Fruit fly (Drosophila melanogaster) whole organism, embryonic: ENCODE measurements around the gene CG9150.
A peak's percentile ranks its signal among the peaks of the same experiment; 100 is the strongest.

Experiments used
- CG11696 ChIP-seq: fragments of 200-800 bp; sonication (Bioruptor generic); IDR thresholded peaks from 2 replicates; pipeline ENCODE4 v1.3.6; 2022; ENCODE audit warnings: missing biosample characterization, missing genetic modification characterization
- CG12236 ChIP-seq: fragments of 200-800 bp; sonication (Bioruptor generic); optimal IDR thresholded peaks from 2 replicates; lab custom pipeline; 2016; ENCODE audit warnings: missing biosample characterization, missing genetic modification characterization
- CG12659 ChIP-seq: fragments of 200-800 bp; sonication (Bioruptor generic); optimal IDR thresholded peaks from 3 replicates; lab custom pipeline; 2017; ENCODE audit warnings: mild to moderate bottlenecking, missing biosample characterization, missing genetic modification reagents, missing genetic modification characterization
- CG13123 ChIP-seq: fragments of 200-800 bp; sonication (Bioruptor generic); optimal IDR thresholded peaks from 2 replicates; lab custom pipeline; 2016; ENCODE audit warnings: missing biosample characterization, missing genetic modification characterization
- CG14014 ChIP-seq: fragments of 200-800 bp; sonication (Bioruptor generic); IDR thresholded peaks from 2 replicates; pipeline ENCODE4 v1.3.6; 2022; ENCODE audit warnings: missing biosample characterization, missing genetic modification characterization
- CG14050 ChIP-seq: fragments of 200-800 bp; sonication (Bioruptor generic); IDR thresholded peaks from 3 replicates; pipeline ENCODE4 v1.3.6; 2022; ENCODE audit warnings: missing biosample characterization, missing genetic modification characterization
- CG14710 ChIP-seq: fragments of 200-800 bp; sonication (Bioruptor generic); optimal IDR thresholded peaks from 3 replicates; lab custom pipeline; 2019; ENCODE audit warnings: missing biosample characterization, mild to moderate bottlenecking, missing genetic modification characterization, moderate library complexity
- CG15269 ChIP-seq: fragments of 200-800 bp; sonication (Bioruptor generic); optimal IDR thresholded peaks from 2 replicates; lab custom pipeline; 2018; ENCODE audit warnings: missing biosample characterization, mild to moderate bottlenecking, missing genetic modification characterization, moderate library complexity
- CG17186 ChIP-seq: fragments of 200-800 bp; sonication (Bioruptor generic); optimal IDR thresholded peaks from 3 replicates; lab custom pipeline; 2017; ENCODE audit warnings: missing biosample characterization, missing genetic modification reagents, missing genetic modification characterization
- CG18599 ChIP-seq: fragments of 200-800 bp; sonication (Bioruptor generic); optimal IDR thresholded peaks from 3 replicates; lab custom pipeline; 2017; ENCODE audit warnings: missing biosample characterization, missing genetic modification characterization, mild to moderate bottlenecking, moderate library complexity, missing genetic modification reagents
- CG18619 ChIP-seq: fragments of 200-800 bp; sonication (Bioruptor generic); optimal IDR thresholded peaks from 3 replicates; lab custom pipeline; 2017; ENCODE audit warnings: missing biosample characterization, mild to moderate bottlenecking, missing genetic modification characterization
- CG2678 ChIP-seq: fragments of 200-800 bp; sonication (Bioruptor generic); optimal IDR thresholded peaks from 3 replicates; lab custom pipeline; 2019; ENCODE audit warnings: missing biosample characterization, mild to moderate bottlenecking, missing genetic modification characterization, moderate library complexity
- CG3163 ChIP-seq: fragments of 200-800 bp; sonication (Bioruptor generic); optimal IDR thresholded peaks from 3 replicates; lab custom pipeline; 2016; ENCODE audit warnings: missing biosample characterization, missing genetic modification characterization
- CG32772 ChIP-seq: fragments of 200-800 bp; sonication (Bioruptor generic); IDR thresholded peaks from 2 replicates; pipeline ENCODE4 v1.3.6; 2022; ENCODE audit warnings: missing biosample characterization, missing genetic modification characterization
- CG34376 ChIP-seq: fragments of 200-800 bp; sonication (Bioruptor generic); optimal IDR thresholded peaks from 2 replicates; lab custom pipeline; 2018; ENCODE audit warnings: missing biosample characterization, mild to moderate bottlenecking, missing genetic modification characterization
- CG5180 ChIP-seq: fragments of 200-800 bp; sonication (Bioruptor generic); optimal IDR thresholded peaks from 3 replicates; lab custom pipeline; 2017; ENCODE audit warnings: missing biosample characterization, missing genetic modification characterization, mild to moderate bottlenecking, moderate library complexity, missing genetic modification reagents
- CG6791 ChIP-seq: fragments of 200-800 bp; sonication (Bioruptor generic); IDR thresholded peaks from 3 replicates; pipeline ENCODE4 v1.3.6; 2022; ENCODE audit warnings: missing biosample characterization, missing genetic modification characterization; ENCODE audit not compliant: partially characterized antibody
- CG7357 ChIP-seq: fragments of 200-800 bp; sonication (Bioruptor generic); IDR thresholded peaks from 3 replicates; pipeline ENCODE4 v1.3.6; 2022; ENCODE audit warnings: missing biosample characterization, missing genetic modification characterization
- CG7745 ChIP-seq: fragments of 200-800 bp; sonication (Bioruptor generic); optimal IDR thresholded peaks from 2 replicates; lab custom pipeline; 2018; ENCODE audit warnings: missing biosample characterization, mild to moderate bottlenecking, missing genetic modification characterization, moderate library complexity
- CG7839 ChIP-seq: fragments of 200-800 bp; sonication (Bioruptor generic); optimal IDR thresholded peaks from 3 replicates; lab custom pipeline; 2018; ENCODE audit warnings: missing biosample characterization, mild to moderate bottlenecking, missing genetic modification characterization, moderate library complexity
- CG7987 ChIP-seq: fragments of 200-800 bp; sonication (Bioruptor generic); optimal IDR thresholded peaks from 2 replicates; lab custom pipeline; 2018; ENCODE audit warnings: missing biosample characterization, mild to moderate bottlenecking, missing genetic modification characterization, moderate library complexity
- CG8478 ChIP-seq: fragments of >200 bp; optimal IDR thresholded peaks from 2 replicates; lab custom pipeline; 2018
- CG9817 ChIP-seq: fragments of 200-800 bp; sonication (Bioruptor generic); optimal IDR thresholded peaks from 2 replicates; lab custom pipeline; 2018; ENCODE audit warnings: missing biosample characterization, mild to moderate bottlenecking, missing genetic modification characterization, moderate library complexity
- CkIIα-i1 ChIP-seq: fragments of 200-800 bp; sonication (Bioruptor generic); IDR thresholded peaks from 2 replicates; pipeline ENCODE4 v1.3.6; 2022; ENCODE audit warnings: missing biosample characterization, missing genetic modification characterization
- Deaf1 ChIP-seq: fragments of 200-800 bp; optimal IDR thresholded peaks from 3 replicates; lab custom pipeline; 2019; ENCODE audit warnings: missing biosample characterization, mild to moderate bottlenecking, missing genetic modification characterization, moderate library complexity
- Drgx ChIP-seq: fragments of 200-800 bp; sonication (Bioruptor generic); IDR thresholded peaks from 2 replicates; pipeline ENCODE4 v1.3.6; 2022; ENCODE audit warnings: missing biosample characterization, missing genetic modification characterization
- ERR ChIP-seq: fragments of 200-800 bp; sonication (Bioruptor generic); optimal IDR thresholded peaks from 2 replicates; lab custom pipeline; 2016; ENCODE audit warnings: missing biosample characterization, missing genetic modification characterization
- Lhr ChIP-seq: fragments of 200-800 bp; sonication (Bioruptor generic); optimal IDR thresholded peaks from 3 replicates; lab custom pipeline; 2017; ENCODE audit warnings: mild to moderate bottlenecking, missing biosample characterization, missing genetic modification reagents, missing genetic modification characterization
- Lpt ChIP-seq: fragments of >200 bp; optimal IDR thresholded peaks from 2 replicates; lab custom pipeline; 2018; ENCODE audit warnings: missing biosample characterization, missing genetic modification characterization
- NC2α ChIP-seq: fragments of 200-800 bp; sonication (Bioruptor generic); optimal IDR thresholded peaks from 2 replicates; lab custom pipeline; 2016; ENCODE audit warnings: missing biosample characterization, missing genetic modification characterization
- NFAT ChIP-seq: fragments of 200-800 bp; sonication (Bioruptor generic); IDR thresholded peaks from 2 replicates; pipeline ENCODE4 v1.3.6; 2022; ENCODE audit warnings: missing biosample characterization, missing genetic modification characterization
- Oaz ChIP-seq: fragments of 200-800 bp; sonication (Bioruptor generic); IDR thresholded peaks from 2 replicates; pipeline ENCODE4 v1.3.6; 2022; ENCODE audit warnings: missing biosample characterization, missing genetic modification characterization
- Oli ChIP-seq: fragments of 200-800 bp; sonication (Bioruptor generic); optimal IDR thresholded peaks from 2 replicates; lab custom pipeline; 2018; ENCODE audit warnings: missing biosample characterization, mild to moderate bottlenecking, missing genetic modification characterization, moderate library complexity
- Rx ChIP-seq: fragments of 200-800 bp; sonication (Bioruptor generic); IDR thresholded peaks from 2 replicates; pipeline ENCODE4 v1.3.6; 2022; ENCODE audit warnings: missing biosample characterization, missing genetic modification characterization
- al ChIP-seq: fragments of 200-800 bp; sonication (Bioruptor generic); IDR thresholded peaks from 2 replicates; pipeline ENCODE4 v1.3.6; 2022; ENCODE audit warnings: missing biosample characterization, missing genetic modification characterization
- br ChIP-seq: fragments of >200 bp; optimal IDR thresholded peaks from 2 replicates; lab custom pipeline; 2017
- cas ChIP-seq: fragments of 200-800 bp; sonication (Bioruptor generic); IDR thresholded peaks from 2 replicates; pipeline ENCODE4 v1.3.6; 2022; ENCODE audit warnings: missing biosample characterization, missing genetic modification characterization
- chm ChIP-seq: fragments of 200-800 bp; sonication (Bioruptor generic); IDR thresholded peaks from 2 replicates; pipeline ENCODE4 v1.3.6; 2022; ENCODE audit warnings: missing biosample characterization, missing genetic modification characterization
- croc ChIP-seq: fragments of 200-800 bp; sonication (Bioruptor generic); conservative IDR thresholded peaks from 3 replicates; pipeline ENCODE4 v1.3.6; 2022; ENCODE audit warnings: missing biosample characterization, missing genetic modification characterization
- da ChIP-seq: fragments of 200-800 bp; sonication (Bioruptor generic); optimal IDR thresholded peaks from 2 replicates; lab custom pipeline; 2016; ENCODE audit warnings: missing biosample characterization, missing genetic modification characterization
- dimm ChIP-seq: fragments of 200-800 bp; sonication (Bioruptor generic); IDR thresholded peaks from 2 replicates; pipeline ENCODE4 v1.3.6; 2022; ENCODE audit warnings: missing biosample characterization, missing genetic modification characterization
- ems ChIP-seq: fragments of 200-800 bp; sonication (Bioruptor generic); optimal IDR thresholded peaks from 3 replicates; lab custom pipeline; 2016; ENCODE audit warnings: missing biosample characterization, missing genetic modification characterization
- esg ChIP-seq: fragments of 200-800 bp; sonication (Bioruptor generic); conservative IDR thresholded peaks from 2 replicates; pipeline ENCODE4 v1.3.6; 2022; ENCODE audit warnings: missing biosample characterization, missing genetic modification characterization
- insv ChIP-seq, 2 experiments: fragments of 200-800 bp; sonication (Bioruptor generic); optimal IDR thresholded peaks; 3 replicates each; lab custom pipeline; 2016 to 2018; ENCODE audit warnings: missing biosample characterization in 2 of 2, missing genetic modification characterization in 2 of 2
- nerfin-2 ChIP-seq: fragments of 200-800 bp; sonication (Bioruptor generic); IDR thresholded peaks from 2 replicates; pipeline ENCODE4 v1.3.6; 2022; ENCODE audit warnings: missing biosample characterization, missing genetic modification characterization; ENCODE audit not compliant: partially characterized antibody
- pb ChIP-seq: fragments of 200-800 bp; sonication (Bioruptor generic); optimal IDR thresholded peaks from 3 replicates; lab custom pipeline; 2016; ENCODE audit warnings: missing biosample characterization, missing genetic modification characterization
- tap ChIP-seq: fragments of 200-800 bp; optimal IDR thresholded peaks from 3 replicates; lab custom pipeline; 2019; ENCODE audit warnings: missing biosample characterization, mild to moderate bottlenecking, missing genetic modification characterization, moderate library complexity
- ttk ChIP-seq: fragments of 200-800 bp; sonication (Bioruptor generic); IDR thresholded peaks from 2 replicates; pipeline ENCODE4 v2.1.2; 2022; ENCODE audit warnings: missing biosample characterization, missing genetic modification characterization
- zf30C ChIP-seq: fragments of 200-800 bp; sonication (Bioruptor generic); optimal IDR thresholded peaks from 3 replicates; lab custom pipeline; 2018; ENCODE audit warnings: missing biosample characterization, mild to moderate bottlenecking, missing genetic modification characterization

Gene CG9150

dm6 chr2L:6088371-6089365, 20.3 kb upstream of the CG9150 start (continued):
- TF ChIP-seq croc (GFP tag; lab: Robert Waterston, UW) = no peak
- peak; percentile 12 for TF ChIP-seq tap (tag; lab: Kevin White, UChicago)
- peak; percentile 90 for TF ChIP-seq CG8478 (lab: Kevin White, UChicago)
- peak; percentile 65 for TF ChIP-seq CG18599 (GFP tag; lab: Kevin White, UChicago)
- no peak for TF ChIP-seq cas (GFP tag; lab: Robert Waterston, UW)
- TF ChIP-seq CG12659 (GFP tag; lab: Kevin White, UChicago) = peak; percentile 12
- TF ChIP-seq CG7987 (GFP tag; lab: Kevin White, UChicago) = peak; percentile 95
- TF ChIP-seq CG5180 (GFP tag; lab: Kevin White, UChicago) = peak; percentile 65
- no peak for TF ChIP-seq dimm (GFP tag; lab: Robert Waterston, UW)
- no peak; the same call in 2 of the 3 replicates for TF ChIP-seq CG14050
- peak; percentile 29 for TF ChIP-seq zf30C
- peak; percentile 44 for TF ChIP-seq CG3163 (GFP tag; lab: Kevin White, UChicago)
- TF ChIP-seq ttk (GFP tag; lab: Robert Waterston, UW) = peak; percentile 18; the same call in 1 of the 2 replicates
- peak; percentile 40; the same call in 1 of the 2 replicates for TF ChIP-seq CG11696 (GFP tag; lab: Robert Waterston, UW)
- no peak for TF ChIP-seq al (GFP tag; lab: Robert Waterston, UW)
- TF ChIP-seq NC2α (GFP tag; lab: Kevin White, UChicago) = no peak
- peak; percentile 62 for TF ChIP-seq CG18619 (GFP tag; lab: Kevin White, UChicago)
- no peak for TF ChIP-seq CG14710 (tag; lab: Kevin White, UChicago)
- no peak for TF ChIP-seq CG7357 (GFP tag; lab: Robert Waterston, UW)
- no peak for TF ChIP-seq ems (GFP tag; lab: Kevin White, UChicago)
- peak; percentile 34; the same call in 1 of the 2 replicates for TF ChIP-seq Drgx (GFP tag; lab: Robert Waterston, UW)
- no peak for TF ChIP-seq CG15269 (tag; lab: Kevin White, UChicago)
- peak; percentile 11 for TF ChIP-seq pb (GFP tag; lab: Kevin White, UChicago)
- TF ChIP-seq CkIIα-i1 (GFP tag; lab: Robert Waterston, UW) = no peak
- TF ChIP-seq Deaf1 (tag; lab: Kevin White, UChicago) = peak; percentile 90
- no peak for TF ChIP-seq Oli (tag; lab: Kevin White, UChicago)
- peak; percentile 55 for TF ChIP-seq CG7839 (tag; lab: Kevin White, UChicago)
- no peak for TF ChIP-seq CG9817 (tag; lab: Kevin White, UChicago)
- TF ChIP-seq CG13123 (GFP tag; lab: Kevin White, UChicago) = no peak
- TF ChIP-seq Lhr (GFP tag; lab: Kevin White, UChicago) = no peak
- TF ChIP-seq Lpt (GFP tag; lab: Kevin White, UChicago) = no peak
- TF ChIP-seq da = peak; percentile 73
- TF ChIP-seq insv (GFP tag; optimal IDR thresholded peaks at IDR 0.05; lab: Kevin White, UChicago) = peak in 1 of 2 experiments; percentile 73
- no peak for TF ChIP-seq esg (GFP tag; lab: Robert Waterston, UW)
- peak; percentile 51; the same call in 1 of the 2 replicates for TF ChIP-seq nerfin-2 (GFP tag; lab: Robert Waterston, UW)
- TF ChIP-seq CG7745 = peak; percentile 52
- TF ChIP-seq ERR (GFP tag; lab: Kevin White, UChicago) = peak; percentile 82
- no peak for TF ChIP-seq Oaz (GFP tag; lab: Robert Waterston, UW)
- TF ChIP-seq NFAT (GFP tag; lab: Robert Waterston, UW) = peak; percentile 51; the same call in 1 of the 2 replicates
- TF ChIP-seq CG32772 (GFP tag; lab: Robert Waterston, UW) = no peak
- peak; percentile 58 for TF ChIP-seq CG34376 (GFP tag; lab: Kevin White, UChicago)
- peak; percentile 74 for TF ChIP-seq CG6791 (GFP tag; lab: Robert Waterston, UW)
- no peak for TF ChIP-seq Rx
- TF ChIP-seq CG12236 = no peak
- TF ChIP-seq CG14014 (GFP tag; lab: Robert Waterston, UW) = no peak
- no peak for TF ChIP-seq br (lab: Kevin White, UChicago)
- TF ChIP-seq CG17186 (GFP tag; lab: Kevin White, UChicago) = no peak
- peak; percentile 70; the same call in 1 of the 2 replicates for TF ChIP-seq chm (GFP tag; lab: Robert Waterston, UW)
- peak; percentile 30 for TF ChIP-seq CG2678 (tag; lab: Kevin White, UChicago)
